Fruit fly (Drosophila melanogaster) whole organism, wandering third instar larva: ENCODE results near the gene CG17199.

ENCODE experiments used
- Abd-B ChIP-seq: fragments of >200 bp; optimal IDR thresholded peaks from 2 replicates; lab custom pipeline; 2017; ENCODE audit warnings: missing biosample characterization, missing genetic modification characterization
- CrebA ChIP-seq: fragments of 200-800 bp; sonication (Bioruptor generic); optimal IDR thresholded peaks from 2 replicates; lab custom pipeline; 2016; ENCODE audit warnings: missing biosample characterization, mild to moderate bottlenecking, missing genetic modification characterization, borderline replicate concordance
- Dfd ChIP-seq: fragments of >200 bp; optimal IDR thresholded peaks from 2 replicates; lab custom pipeline; 2017; ENCODE audit warnings: missing biosample characterization, missing genetic modification characterization
- Dif ChIP-seq: fragments of 200-275, 200-300 bp; sonication (Bioruptor generic); optimal IDR thresholded peaks from 2 replicates; lab custom pipeline; 2018; ENCODE audit warnings: missing biosample characterization, missing genetic modification characterization; ENCODE audit not compliant: partially characterized antibody
- HLH106 ChIP-seq: fragments of 200-800 bp; optimal IDR thresholded peaks from 3 replicates; lab custom pipeline; 2019; ENCODE audit warnings: missing biosample characterization, mild to moderate bottlenecking, missing genetic modification characterization, moderate library complexity
- Hnf4 ChIP-seq: fragments of 200-800 bp; sonication (Bioruptor generic); optimal IDR thresholded peaks from 2 replicates; lab custom pipeline; 2016; ENCODE audit warnings: missing biosample characterization, mild to moderate bottlenecking, missing genetic modification characterization
- Hr83 ChIP-seq: fragments of 200-300 bp; sonication (Bioruptor generic); optimal IDR thresholded peaks from 2 replicates; lab custom pipeline; 2016; ENCODE audit warnings: missing biosample characterization, mild to moderate bottlenecking, missing genetic modification characterization, moderate library complexity; ENCODE audit not compliant: poor library complexity, severe bottlenecking
- Jra ChIP-seq: sonication (Bioruptor generic); optimal IDR thresholded peaks from 2 replicates; lab custom pipeline; 2016; ENCODE audit warnings: missing biosample characterization, missing genetic modification characterization
- Myc ChIP-seq: fragments of >200 bp; optimal IDR thresholded peaks from 2 replicates; lab custom pipeline; 2017
- N ChIP-seq: fragments of >200 bp; optimal IDR thresholded peaks from 2 replicates; lab custom pipeline; 2018; ENCODE audit warnings: missing biosample characterization, missing external identifiers, missing genetic modification characterization
- Rel ChIP-seq, 2 experiments: fragments of 200-800 bp; sonication (Bioruptor generic) in 1 of 2; optimal IDR thresholded peaks; 2 replicates in 1 of 2; 3 replicates in 1 of 2; lab custom pipeline; 2016 to 2019; ENCODE audit warnings: mild to moderate bottlenecking in 2 of 2, missing biosample characterization in 2 of 2, missing genetic modification characterization in 2 of 2, moderate library complexity in 1 of 2
- Sp1 ChIP-seq: fragments of 200-800 bp; sonication (Bioruptor generic); optimal IDR thresholded peaks from 3 replicates; lab custom pipeline; 2019; ENCODE audit warnings: missing biosample characterization, mild to moderate bottlenecking, missing genetic modification characterization, moderate library complexity
- Vsx2 ChIP-seq: fragments of 200-300, 225-300 bp; sonication (Bioruptor generic); optimal IDR thresholded peaks from 2 replicates; lab custom pipeline; 2018; ENCODE audit warnings: missing biosample characterization, missing genetic modification characterization; ENCODE audit not compliant: partially characterized antibody
- brk ChIP-seq: fragments of 200-800 bp; sonication (Bioruptor generic); optimal IDR thresholded peaks from 2 replicates; lab custom pipeline; 2016; ENCODE audit warnings: missing biosample characterization, mild to moderate bottlenecking, missing genetic modification characterization
- dl ChIP-seq, 2 experiments: fragments of 175-275, 200-275 bp in 1 of 2; fragments of 200-275 bp in 1 of 2; sonication (Bioruptor generic); optimal IDR thresholded peaks; lab custom pipeline; 2018; ENCODE audit warnings: mild to moderate bottlenecking in 2 of 2, missing biosample characterization in 2 of 2, missing genetic modification characterization in 2 of 2, moderate library complexity in 2 of 2; ENCODE audit not compliant: partially characterized antibody in 2 of 2, insufficient read depth in 1 of 2
- dmrt93B ChIP-seq: fragments of 200-800 bp; sonication (Bioruptor generic); optimal IDR thresholded peaks from 2 replicates; lab custom pipeline; 2018; ENCODE audit warnings: missing biosample characterization, mild to moderate bottlenecking, missing genetic modification characterization
- dsf ChIP-seq: sonication (Bioruptor generic); optimal IDR thresholded peaks from 2 replicates; lab custom pipeline; 2016; ENCODE audit warnings: missing biosample characterization, missing genetic modification characterization, borderline replicate concordance
- ey ChIP-seq: fragments of 200-800 bp; sonication (Bioruptor generic); optimal IDR thresholded peaks from 2 replicates; lab custom pipeline; 2016; ENCODE audit warnings: missing biosample characterization, missing genetic modification characterization
- foxo ChIP-seq, 2 experiments: fragments of 200-800 bp; sonication (Bioruptor generic); optimal IDR thresholded peaks; 2 replicates in 1 of 2; 3 replicates in 1 of 2; lab custom pipeline; 2016 to 2017; ENCODE audit warnings: missing biosample characterization in 2 of 2, missing genetic modification characterization in 2 of 2
- h ChIP-seq: fragments of 200-800 bp; sonication (Bioruptor generic); optimal IDR thresholded peaks from 3 replicates; lab custom pipeline; 2016; ENCODE audit warnings: missing biosample characterization, mild to moderate bottlenecking, missing genetic modification characterization
- lola ChIP-seq: fragments of >200 bp; optimal IDR thresholded peaks from 2 replicates; lab custom pipeline; 2017; ENCODE audit warnings: missing biosample characterization, missing genetic modification characterization
- psq ChIP-seq: fragments of 200-800 bp; sonication (Bioruptor generic); optimal IDR thresholded peaks from 3 replicates; lab custom pipeline; 2017; ENCODE audit warnings: missing biosample characterization, mild to moderate bottlenecking, missing genetic modification characterization, moderate library complexity
- rgr ChIP-seq: fragments of 200-800 bp; sonication (Bioruptor generic); optimal IDR thresholded peaks from 3 replicates; lab custom pipeline; 2016; ENCODE audit warnings: missing biosample characterization, mild to moderate bottlenecking, missing genetic modification characterization
- sage ChIP-seq: fragments of 200-800 bp; sonication (Bioruptor generic); optimal IDR thresholded peaks from 2 replicates; lab custom pipeline; 2016; ENCODE audit warnings: missing biosample characterization, mild to moderate bottlenecking, missing genetic modification characterization
- tai ChIP-seq: sonication (Bioruptor generic); optimal IDR thresholded peaks from 2 replicates; lab custom pipeline; 2016; ENCODE audit warnings: missing biosample characterization, missing genetic modification characterization
- usp ChIP-seq: fragments of >200 bp; optimal IDR thresholded peaks from 2 replicates; lab custom pipeline; 2017; ENCODE audit warnings: missing biosample characterization, missing genetic modification characterization
- woc ChIP-seq: sonication (Bioruptor generic); optimal IDR thresholded peaks from 2 replicates; lab custom pipeline; 2016; ENCODE audit warnings: missing biosample characterization, mild to moderate bottlenecking, missing genetic modification characterization

The CG17199 gene

DNA sequence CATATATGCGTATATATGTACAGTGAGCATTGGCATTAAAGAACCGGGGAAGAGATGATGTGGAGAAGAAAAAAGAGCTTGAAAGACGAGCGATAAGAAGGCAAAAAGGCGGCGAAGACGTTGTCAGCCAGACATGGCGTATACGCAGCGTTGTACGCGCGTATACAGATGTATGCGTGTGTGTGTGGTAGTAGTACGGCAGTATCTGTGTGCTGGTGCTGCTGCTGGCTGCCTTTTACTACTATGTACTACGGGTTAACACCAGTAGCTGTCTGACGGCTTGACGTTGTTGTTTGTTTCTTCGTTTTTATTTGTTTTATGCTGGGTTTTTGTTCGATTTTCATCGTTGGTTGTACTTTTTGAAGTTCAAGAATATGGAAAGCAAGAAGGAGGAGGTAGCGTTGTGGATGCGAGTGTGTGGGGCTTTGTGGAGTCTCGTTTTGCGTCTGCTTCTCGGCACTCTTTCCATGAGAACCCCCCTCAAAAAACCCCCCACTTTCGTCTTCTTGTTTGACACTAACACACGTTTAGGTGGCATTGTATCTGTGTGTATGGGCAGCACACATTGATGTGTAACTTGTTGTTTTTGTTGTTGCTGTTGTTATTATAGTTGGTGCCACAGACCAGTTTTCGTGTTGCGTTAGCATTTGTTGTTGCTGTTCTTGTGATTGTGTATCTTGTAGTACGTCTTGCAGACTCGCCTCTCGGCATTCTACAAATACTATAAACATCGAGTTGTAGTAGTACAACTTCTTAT lies 47.8 kb upstream of the CG17199 start:
- TF ChIP-seq Hr83 (peak; percentile 37), Hnf4 (GFP tag; lab: Kevin White, UChicago) (peak; percentile 11), sage (GFP tag; lab: Kevin White, UChicago) (no peak), psq (GFP tag; lab: Kevin White, UChicago) (peak; percentile 85), dmrt93B (GFP tag; lab: Kevin White, UChicago) (no peak), h (GFP tag; lab: Kevin White, UChicago) (no peak), N (GFP tag; lab: Kevin White, UChicago) (no peak), Abd-B (GFP tag; lab: Kevin White, UChicago) (no peak), brk (GFP tag; lab: Kevin White, UChicago) (peak; percentile 20), Rel (GFP tag; optimal IDR thresholded peaks at IDR 0.05; lab: Kevin White, UChicago) (peak; percentile 49), Rel (tag; optimal IDR thresholded peaks at IDR 0.05; lab: Kevin White, UChicago) (peak; percentile 38), Vsx2 (GFP tag; lab: Kevin White, UChicago) (peak; percentile 27), Jra (GFP tag; lab: Kevin White, UChicago) (no peak), CrebA (GFP tag; lab: Kevin White, UChicago) (peak; percentile 83), foxo (GFP tag; optimal IDR thresholded peaks at IDR 0.05; lab: Kevin White, UChicago) (no peak), lola (GFP tag; lab: Kevin White, UChicago) (no peak), rgr (GFP tag; lab: Kevin White, UChicago) (no peak), woc (GFP tag; lab: Kevin White, UChicago) (peak; percentile 59), dsf (no peak), tai (GFP tag; lab: Kevin White, UChicago) (no peak), Dif (GFP tag; lab: Kevin White, UChicago) (peak; percentile 33), HLH106 (tag; lab: Kevin White, UChicago) (no peak)

dm6 chr3R:20256278-20256979 lies 46.8 kb upstream of the CG17199 start:
- TF ChIP-seq Dfd: no peak
- no peak for TF ChIP-seq lola (GFP tag; lab: Kevin White, UChicago)
- peak; percentile 4 for TF ChIP-seq rgr (GFP tag; lab: Kevin White, UChicago)
- no peak for TF ChIP-seq h (GFP tag; lab: Kevin White, UChicago)
- no peak for TF ChIP-seq Sp1 (GFP tag; lab: Kevin White, UChicago)
- no peak for TF ChIP-seq woc (GFP tag; lab: Kevin White, UChicago)
- peak; percentile 29 for TF ChIP-seq psq (GFP tag; lab: Kevin White, UChicago)
- no peak for TF ChIP-seq ey (GFP tag; lab: Kevin White, UChicago)
- TF ChIP-seq usp (GFP tag; lab: Kevin White, UChicago): no peak

DNA sequence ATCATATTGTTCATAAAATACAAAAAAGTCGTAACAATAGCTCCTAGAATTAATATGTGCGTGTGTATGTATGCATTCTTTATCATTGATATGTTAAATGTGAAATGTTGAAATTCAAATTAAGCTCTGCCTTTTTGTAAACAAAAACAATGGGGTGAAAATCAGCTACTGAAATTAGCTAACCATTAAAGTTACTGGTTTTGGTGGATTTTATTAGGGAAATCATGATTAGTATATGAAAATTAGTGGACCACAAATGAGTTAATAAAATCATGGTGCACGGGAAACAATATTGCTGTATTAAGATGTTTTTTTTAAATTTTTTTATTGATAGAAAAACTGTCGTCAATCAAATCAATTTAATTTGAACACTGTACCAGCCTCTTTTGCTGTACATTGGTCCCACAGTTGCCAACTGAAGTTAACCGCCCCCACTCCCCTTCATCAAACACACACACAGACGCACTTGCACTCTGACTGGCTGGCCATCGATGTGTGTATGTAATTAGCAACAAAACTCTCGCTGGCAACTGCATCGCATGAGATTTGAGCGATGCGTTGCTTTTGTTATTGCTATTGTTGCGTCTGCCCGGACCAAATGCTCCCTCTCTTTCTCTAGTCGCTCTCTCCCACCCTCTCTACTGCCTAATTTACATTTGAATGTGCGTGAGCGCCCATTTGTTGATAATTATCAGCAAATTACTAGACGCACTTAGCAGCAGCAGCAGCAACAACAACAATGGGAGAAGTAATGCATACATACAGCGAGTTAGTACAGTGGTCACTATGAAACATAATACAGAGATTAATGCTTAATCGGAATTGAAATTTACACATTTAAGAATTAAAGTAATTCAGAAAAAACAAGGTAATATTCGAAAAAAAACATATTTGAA lies 44.9 kb upstream of the CG17199 start:
- no peak for TF ChIP-seq Sp1 (GFP tag; lab: Kevin White, UChicago)
- peak; percentile 13 for TF ChIP-seq tai (GFP tag; lab: Kevin White, UChicago)

dm6 chr3R:20253818-20254217 lies 44.2 kb upstream of the CG17199 start:
- peak; percentile 87 for TF ChIP-seq Dif (GFP tag; lab: Kevin White, UChicago)
- no peak for TF ChIP-seq Myc (lab: Kevin White, UChicago)
- TF ChIP-seq dmrt93B (GFP tag; lab: Kevin White, UChicago): no peak
- TF ChIP-seq Hr83: no peak
- peak; percentile 0 for TF ChIP-seq N (GFP tag; lab: Kevin White, UChicago)
- TF ChIP-seq dl (GFP tag; optimal IDR thresholded peaks at IDR 0.05; lab: Kevin White, UChicago; ENCODE audit: insufficient read depth in 1 of 2, partially characterized antibody in 2 of 2): peak; percentile 27 to 54
- no peak for TF ChIP-seq usp (GFP tag; lab: Kevin White, UChicago)
